Fruit fly (Drosophila melanogaster) whole organism, prepupa: ENCODE data around the gene if.
A peak's percentile ranks its signal among the peaks of the same experiment; 100 is the strongest.

ENCODE experiments used
- Blimp-1 ChIP-seq: fragments of 200-800 bp; sonication (Bioruptor generic); optimal IDR thresholded peaks from 3 replicates; lab custom pipeline; 2017; ENCODE audit warnings: missing biosample characterization, missing genetic modification characterization, mild to moderate bottlenecking, moderate library complexity, missing genetic modification reagents
- CG10669 ChIP-seq: fragments of 200-800 bp; sonication (Bioruptor generic); optimal IDR thresholded peaks from 3 replicates; lab custom pipeline; 2018; ENCODE audit warnings: missing biosample characterization, mild to moderate bottlenecking, missing genetic modification characterization, moderate library complexity
- CG11294 ChIP-seq: fragments of 200-800 bp; sonication (Bioruptor generic); IDR thresholded peaks from 2 replicates; pipeline ENCODE4 v1.3.6; 2022; ENCODE audit warnings: missing biosample characterization, missing genetic modification characterization
- CG11762 ChIP-seq: fragments of 200-800 bp; sonication (Bioruptor generic); optimal IDR thresholded peaks from 3 replicates; lab custom pipeline; 2016; ENCODE audit warnings: missing biosample characterization, missing genetic modification characterization; ENCODE audit not compliant: insufficient read depth
- CG11902 ChIP-seq: fragments of 200-800 bp; sonication (Bioruptor generic); optimal IDR thresholded peaks from 3 replicates; lab custom pipeline; 2016; ENCODE audit warnings: missing biosample characterization, missing genetic modification characterization
- CG15336 ChIP-seq: fragments of 200-800 bp; sonication (Bioruptor generic); IDR thresholded peaks from 2 replicates; pipeline ENCODE4 v1.3.6; 2022; ENCODE audit warnings: missing biosample characterization, missing genetic modification characterization
- CG16779 ChIP-seq: fragments of 200-800 bp; sonication (Bioruptor generic); optimal IDR thresholded peaks from 3 replicates; lab custom pipeline; 2017; ENCODE audit warnings: missing biosample characterization, mild to moderate bottlenecking, missing genetic modification characterization
- CG3032 ChIP-seq: fragments of 200-800 bp; optimal IDR thresholded peaks from 2 replicates; lab custom pipeline; 2019; ENCODE audit warnings: missing biosample characterization, mild to moderate bottlenecking, missing genetic modification characterization, moderate library complexity
- CG31627 ChIP-seq: fragments of 200-800 bp; sonication (Bioruptor generic); optimal IDR thresholded peaks from 3 replicates; lab custom pipeline; 2016; ENCODE audit warnings: missing biosample characterization, missing genetic modification characterization
- CG32006 ChIP-seq: fragments of 200-800 bp; sonication (Bioruptor generic); optimal IDR thresholded peaks from 3 replicates; lab custom pipeline; 2017; ENCODE audit warnings: missing biosample characterization, mild to moderate bottlenecking, missing genetic modification characterization
- CG3919 ChIP-seq: fragments of 200-800 bp; sonication (Bioruptor generic); optimal IDR thresholded peaks from 3 replicates; lab custom pipeline; 2016; ENCODE audit warnings: missing biosample characterization, missing genetic modification characterization
- CG4318 ChIP-seq: fragments of 200-800 bp; sonication (Bioruptor generic); optimal IDR thresholded peaks from 3 replicates; lab custom pipeline; 2017; ENCODE audit warnings: missing biosample characterization, mild to moderate bottlenecking, missing genetic modification characterization
- CG6163 ChIP-seq: fragments of 200-800 bp; sonication (Bioruptor generic); IDR thresholded peaks from 3 replicates; pipeline ENCODE4 v1.3.6; 2022; ENCODE audit warnings: missing biosample characterization, missing genetic modification characterization
- CG6792 ChIP-seq: fragments of 200-800 bp; sonication (Bioruptor generic); optimal IDR thresholded peaks from 3 replicates; lab custom pipeline; 2016; ENCODE audit warnings: missing biosample characterization, missing genetic modification characterization
- CG6808 ChIP-seq: fragments of 200-800 bp; sonication (Bioruptor generic); optimal IDR thresholded peaks from 3 replicates; lab custom pipeline; 2017; ENCODE audit warnings: missing biosample characterization, missing genetic modification characterization, mild to moderate bottlenecking, moderate library complexity, missing genetic modification reagents
- CG6854 ChIP-seq: fragments of 200-800 bp; sonication (Bioruptor generic); optimal IDR thresholded peaks from 2 replicates; lab custom pipeline; 2017; ENCODE audit warnings: missing biosample characterization, mild to moderate bottlenecking, missing genetic modification characterization
- CG7368 ChIP-seq: fragments of 200-800 bp; sonication (Bioruptor generic); optimal IDR thresholded peaks from 3 replicates; lab custom pipeline; 2016; ENCODE audit warnings: missing biosample characterization, missing genetic modification characterization
- CG8119 ChIP-seq: fragments of 200-800 bp; sonication (Bioruptor generic); IDR thresholded peaks from 3 replicates; pipeline ENCODE4 v1.3.6; 2022; ENCODE audit warnings: missing biosample characterization, missing genetic modification characterization
- CG8319 ChIP-seq: fragments of 200-800 bp; sonication (Bioruptor generic); optimal IDR thresholded peaks from 3 replicates; lab custom pipeline; 2016; ENCODE audit warnings: missing biosample characterization, missing genetic modification characterization
- CG8632 ChIP-seq: fragments of 200-800 bp; sonication (Bioruptor generic); optimal IDR thresholded peaks from 3 replicates; lab custom pipeline; 2016; ENCODE audit warnings: missing biosample characterization, missing genetic modification characterization
- CG9139 ChIP-seq: fragments of 200-800 bp; sonication (Bioruptor generic); optimal IDR thresholded peaks from 3 replicates; lab custom pipeline; 2017; ENCODE audit warnings: missing biosample characterization, mild to moderate bottlenecking, missing genetic modification characterization
- Eip75B ChIP-seq: fragments of 200-800 bp; sonication (Bioruptor generic); optimal IDR thresholded peaks from 3 replicates; lab custom pipeline; 2016; ENCODE audit warnings: missing biosample characterization, missing genetic modification characterization
- Ets21C ChIP-seq: fragments of 200-800 bp; sonication (Bioruptor generic); optimal IDR thresholded peaks from 3 replicates; lab custom pipeline; 2016; ENCODE audit warnings: missing biosample characterization, missing genetic modification characterization
- Gug ChIP-seq: fragments of 200-800 bp; sonication (Bioruptor generic); IDR thresholded peaks from 2 replicates; pipeline ENCODE4 v1.3.6; 2022; ENCODE audit warnings: missing biosample characterization, missing genetic modification characterization
- Hr38 ChIP-seq: sonication (Bioruptor generic); optimal IDR thresholded peaks from 2 replicates; lab custom pipeline; 2016; ENCODE audit warnings: missing biosample characterization, missing genetic modification characterization
- Hr39 ChIP-seq: fragments of 200-800 bp; sonication (Bioruptor generic); optimal IDR thresholded peaks from 2 replicates; lab custom pipeline; 2016; ENCODE audit warnings: missing biosample characterization, missing genetic modification characterization
- Lpt ChIP-seq: fragments of 200-800 bp; sonication (Bioruptor generic); optimal IDR thresholded peaks from 3 replicates; lab custom pipeline; 2016; ENCODE audit warnings: missing biosample characterization, missing genetic modification characterization
- Met ChIP-seq: fragments of 200-800 bp; sonication (Bioruptor generic); optimal IDR thresholded peaks from 3 replicates; lab custom pipeline; 2016; ENCODE audit warnings: missing biosample characterization, missing genetic modification characterization
- OdsH ChIP-seq: fragments of 200-800 bp; sonication (Bioruptor generic); optimal IDR thresholded peaks from 3 replicates; lab custom pipeline; 2016; ENCODE audit warnings: missing biosample characterization, missing genetic modification characterization
- Smox ChIP-seq: fragments of 200-800 bp; sonication (Bioruptor generic); optimal IDR thresholded peaks from 3 replicates; lab custom pipeline; 2016; ENCODE audit warnings: missing biosample characterization, missing genetic modification characterization
- Sox102F ChIP-seq: fragments of 200-800 bp; sonication (Bioruptor generic); optimal IDR thresholded peaks from 2 replicates; lab custom pipeline; 2016; ENCODE audit warnings: missing biosample characterization, mild to moderate bottlenecking, missing genetic modification characterization
- Sox14 ChIP-seq: fragments of 200-800 bp; sonication (Bioruptor generic); optimal IDR thresholded peaks from 3 replicates; lab custom pipeline; 2016; ENCODE audit warnings: missing biosample characterization, missing genetic modification characterization
- Sox15 ChIP-seq: fragments of 200-800 bp; sonication (Bioruptor generic); optimal IDR thresholded peaks from 3 replicates; lab custom pipeline; 2016; ENCODE audit warnings: missing biosample characterization, missing genetic modification characterization
- acj6 ChIP-seq: fragments of 200-800 bp; sonication (Bioruptor generic); optimal IDR thresholded peaks from 3 replicates; lab custom pipeline; 2016; ENCODE audit warnings: missing biosample characterization, missing genetic modification characterization
- dac ChIP-seq: fragments of 200-800 bp; sonication (Bioruptor generic); optimal IDR thresholded peaks from 2 replicates; lab custom pipeline; 2017; ENCODE audit warnings: missing biosample characterization, mild to moderate bottlenecking, missing genetic modification characterization
- dsx ChIP-seq: fragments of 200-800 bp; optimal IDR thresholded peaks from 3 replicates; lab custom pipeline; 2019; ENCODE audit warnings: missing biosample characterization, mild to moderate bottlenecking, missing genetic modification characterization, moderate library complexity; ENCODE audit not compliant: poor library complexity, severe bottlenecking
- lz ChIP-seq: fragments of 200-800 bp; sonication (Bioruptor generic); optimal IDR thresholded peaks from 3 replicates; lab custom pipeline; 2016; ENCODE audit warnings: missing biosample characterization, missing genetic modification characterization
- net ChIP-seq: fragments of 200-800 bp; sonication (Bioruptor generic); optimal IDR thresholded peaks from 3 replicates; lab custom pipeline; 2016; ENCODE audit warnings: missing biosample characterization, missing genetic modification characterization
- pdm3 ChIP-seq: fragments of 200-800 bp; sonication (Bioruptor generic); optimal IDR thresholded peaks from 3 replicates; lab custom pipeline; 2016; ENCODE audit warnings: missing biosample characterization, missing genetic modification characterization
- salr ChIP-seq, 2 experiments: fragments of 200-800 bp; sonication (Bioruptor generic); optimal IDR thresholded peaks; 3 replicates each; lab custom pipeline; 2016 to 2018; ENCODE audit warnings: missing biosample characterization in 2 of 2, missing genetic modification characterization in 2 of 2, mild to moderate bottlenecking in 1 of 2
- spab ChIP-seq: fragments of 200-800 bp; sonication (Bioruptor generic); optimal IDR thresholded peaks from 2 replicates; lab custom pipeline; 2017; ENCODE audit warnings: missing biosample characterization, mild to moderate bottlenecking, missing genetic modification characterization, missing genetic modification reagents
- ss ChIP-seq, 2 experiments: fragments of 200-800 bp; sonication (Bioruptor generic); optimal IDR thresholded peaks; 2 replicates in 1 of 2; 3 replicates in 1 of 2; lab custom pipeline; 2017 to 2018; ENCODE audit warnings: mild to moderate bottlenecking in 2 of 2, missing biosample characterization in 2 of 2, missing genetic modification characterization in 2 of 2, moderate library complexity in 1 of 2
- svp ChIP-seq: fragments of 200-800 bp; sonication (Bioruptor generic); peaks from one replicate; lab custom pipeline; 2016; ENCODE audit warnings: missing biosample characterization, missing genetic modification characterization
- topi ChIP-seq: fragments of 200-800 bp; sonication (Bioruptor generic); optimal IDR thresholded peaks from 3 replicates; lab custom pipeline; 2016; ENCODE audit warnings: missing biosample characterization, missing genetic modification characterization

if gene

dm6 chrX:16774201-16775061 is 8.8 kb downstream of the if start:
- TF ChIP-seq ss (GFP tag; optimal IDR thresholded peaks at IDR 0.05; lab: Kevin White, UChicago) (peak in 1 of 2 experiments; percentile 32), lz (GFP tag; lab: Kevin White, UChicago) (no peak), CG6792 (GFP tag; lab: Kevin White, UChicago) (no peak), dsx (GFP tag; lab: Kevin White, UChicago) (no peak), Ets21C (GFP tag; lab: Kevin White, UChicago) (no peak), pdm3 (GFP tag; lab: Kevin White, UChicago) (no peak), Eip75B (GFP tag; lab: Kevin White, UChicago) (no peak), svp (GFP tag; lab: Kevin White, UChicago) (no peak), salr (GFP tag; optimal IDR thresholded peaks at IDR 0.05; lab: Kevin White, UChicago) (no peak)

- peak; percentile 70 for TF ChIP-seq CG3919
- no peak for TF ChIP-seq CG6854
- peak; percentile 20 for TF ChIP-seq CG31627
- TF ChIP-seq Smox (GFP tag; lab: Kevin White, UChicago) = no peak
- TF ChIP-seq Hr38 (GFP tag; lab: Kevin White, UChicago) = no peak
- peak; percentile 61 for TF ChIP-seq CG11294 (GFP tag; lab: Robert Waterston, UW)
- TF ChIP-seq Hr39 (GFP tag; lab: Kevin White, UChicago) = peak; percentile 25
- peak; percentile 55 for TF ChIP-seq spab (GFP tag; lab: Kevin White, UChicago)
- peak; percentile 63 for TF ChIP-seq dsx (GFP tag; lab: Kevin White, UChicago)
- TF ChIP-seq CG32006 = peak; percentile 27
- peak; percentile 51 for TF ChIP-seq acj6
- TF ChIP-seq topi (GFP tag; lab: Kevin White, UChicago) = peak; percentile 62
- TF ChIP-seq lz (GFP tag; lab: Kevin White, UChicago) = peak; percentile 21
- no peak for TF ChIP-seq CG9139 (GFP tag; lab: Kevin White, UChicago)
- TF ChIP-seq CG16779 (tag; lab: Kevin White, UChicago) = no peak
- TF ChIP-seq Blimp-1 (GFP tag; lab: Kevin White, UChicago) = no peak
- TF ChIP-seq ss (GFP tag; optimal IDR thresholded peaks at IDR 0.05; lab: Kevin White, UChicago) = peak; percentile 70 to 82
- peak; percentile 64; the same call in 2 of the 3 replicates for TF ChIP-seq CG8119
- peak; percentile 22 for TF ChIP-seq Lpt (GFP tag; lab: Kevin White, UChicago)
- peak; percentile 26 for TF ChIP-seq CG6792 (GFP tag; lab: Kevin White, UChicago)
- TF ChIP-seq CG7368 (GFP tag; lab: Kevin White, UChicago) = peak; percentile 49
- TF ChIP-seq Met (GFP tag; lab: Kevin White, UChicago) = peak; percentile 39
- TF ChIP-seq CG11762 (GFP tag; lab: Kevin White, UChicago) = peak; percentile 58
- TF ChIP-seq Sox14 (GFP tag; lab: Kevin White, UChicago) = peak; percentile 27
- peak; percentile 35 for TF ChIP-seq net (GFP tag; lab: Kevin White, UChicago)
- TF ChIP-seq salr (GFP tag; optimal IDR thresholded peaks at IDR 0.05; lab: Kevin White, UChicago) = peak; percentile 28 to 45
- TF ChIP-seq CG8319 = peak; percentile 48
- TF ChIP-seq CG11902 (GFP tag; lab: Kevin White, UChicago) = peak; percentile 16
- TF ChIP-seq Sox15 (GFP tag; lab: Kevin White, UChicago) = no peak
- TF ChIP-seq CG10669 = peak; percentile 75
- peak; percentile 6 for TF ChIP-seq Sox102F (GFP tag; lab: Kevin White, UChicago)
- TF ChIP-seq Gug (GFP tag; lab: Robert Waterston, UW) = peak; percentile 78
- TF ChIP-seq CG4318 (GFP tag; lab: Kevin White, UChicago) = no peak
- TF ChIP-seq OdsH (GFP tag; lab: Kevin White, UChicago) = peak; percentile 50
- peak; percentile 69 for TF ChIP-seq CG6808 (GFP tag; lab: Kevin White, UChicago)
- peak; percentile 83 for TF ChIP-seq CG15336 (GFP tag; lab: Robert Waterston, UW)
- TF ChIP-seq CG6163 = peak; percentile 92
- TF ChIP-seq dac (GFP tag; lab: Kevin White, UChicago) = no peak
- peak; percentile 84 for TF ChIP-seq svp (GFP tag; lab: Kevin White, UChicago)
- TF ChIP-seq CG3032 (tag; lab: Kevin White, UChicago) = peak; percentile 72
- TF ChIP-seq CG8632 (GFP tag; lab: Kevin White, UChicago) = peak; percentile 2
Measured at dm6 chrX:16772882-16773827, 10.1 kb downstream of the if start.
